Worm (Caenorhabditis elegans): ENCODE measurements around the gene srw-12.
"Not testable (repeated sequence)": the region's sequence is repeated elsewhere in the genome, so short reads cannot be mapped to it uniquely, and the experiment has no call there.

- TF ChIP-seq fkh-8 (tag; optimal IDR thresholded peaks at IDR 0.05); lin-39 (tag; optimal IDR thresholded peaks at IDR 0.05); lin-35 (GFP tag; optimal IDR thresholded peaks at IDR 0.05); elt-3 (tag; optimal IDR thresholded peaks at IDR 0.05); ztf-4 (tag; optimal IDR thresholded peaks at IDR 0.05); unc-62 (GFP tag; optimal IDR thresholded peaks at IDR 0.05); lin-15B (tag; optimal IDR thresholded peaks at IDR 0.05): not testable (repeated sequence)
Observed at ce11 chrV:15256669-15257068, 18.2 kb upstream of the srw-12 start, which contains the start of gene srsx-39.
